Fruit fly (Drosophila melanogaster) whole organism, embryonic: ENCODE results near the gene Usp14.

ENCODE experiments used
- CG11398 ChIP-seq: fragments of 200-800 bp; sonication (Bioruptor generic); optimal IDR thresholded peaks from 2 replicates; lab custom pipeline; 2016; ENCODE audit warnings: missing biosample characterization, missing genetic modification characterization
- CG14860 ChIP-seq: fragments of 200-800 bp; sonication (Bioruptor generic); IDR thresholded peaks from 3 replicates; pipeline ENCODE4 v1.3.6; 2022; ENCODE audit warnings: missing biosample characterization, missing genetic modification characterization; ENCODE audit not compliant: partially characterized antibody
- CG15269 ChIP-seq: fragments of 200-800 bp; sonication (Bioruptor generic); optimal IDR thresholded peaks from 2 replicates; lab custom pipeline; 2018; ENCODE audit warnings: missing biosample characterization, mild to moderate bottlenecking, missing genetic modification characterization, moderate library complexity
- CG1603 ChIP-seq: fragments of 200-800 bp; sonication (Bioruptor generic); optimal IDR thresholded peaks from 2 replicates; lab custom pipeline; 2019; ENCODE audit warnings: missing biosample characterization, mild to moderate bottlenecking, missing genetic modification characterization, moderate library complexity
- CG17568 ChIP-seq: fragments of 200-800 bp; sonication (Bioruptor generic); optimal IDR thresholded peaks from 2 replicates; lab custom pipeline; 2018; ENCODE audit warnings: missing biosample characterization, mild to moderate bottlenecking, missing genetic modification characterization, moderate library complexity
- CG17829 ChIP-seq: fragments of 200-800 bp; optimal IDR thresholded peaks from 2 replicates; lab custom pipeline; 2019; ENCODE audit warnings: missing biosample characterization, mild to moderate bottlenecking, missing genetic modification characterization, moderate library complexity
- CG33213 ChIP-seq: fragments of 200-800 bp; sonication (Bioruptor generic); optimal IDR thresholded peaks from 3 replicates; lab custom pipeline; 2016; ENCODE audit warnings: missing biosample characterization, missing genetic modification characterization
- CG4424 ChIP-seq: fragments of 200-800 bp; sonication (Bioruptor generic); optimal IDR thresholded peaks from 3 replicates; lab custom pipeline; 2016; ENCODE audit warnings: missing biosample characterization, missing genetic modification characterization
- CG4617 ChIP-seq: fragments of 200-800 bp; sonication (Bioruptor generic); optimal IDR thresholded peaks from 3 replicates; lab custom pipeline; 2016; ENCODE audit warnings: missing biosample characterization, missing genetic modification characterization, borderline replicate concordance
- CG6654 ChIP-seq: fragments of 200-800 bp; sonication (Bioruptor generic); optimal IDR thresholded peaks from 2 replicates; lab custom pipeline; 2017; ENCODE audit warnings: missing biosample characterization, mild to moderate bottlenecking, missing genetic modification characterization
- CG6689 ChIP-seq: fragments of 200-800 bp; sonication (Bioruptor generic); IDR thresholded peaks from 2 replicates; pipeline ENCODE4 v1.3.6; 2022; ENCODE audit warnings: missing biosample characterization, missing genetic modification characterization
- CG6765 ChIP-seq: fragments of 200-800 bp; sonication (Bioruptor generic); optimal IDR thresholded peaks from 3 replicates; lab custom pipeline; 2017; ENCODE audit warnings: missing biosample characterization, mild to moderate bottlenecking, missing genetic modification characterization
- CG7745 ChIP-seq: fragments of 200-800 bp; sonication (Bioruptor generic); optimal IDR thresholded peaks from 2 replicates; lab custom pipeline; 2018; ENCODE audit warnings: missing biosample characterization, mild to moderate bottlenecking, missing genetic modification characterization, moderate library complexity
- CG8290 ChIP-seq, 3 experiments: fragments of 200-800 bp; sonication (Bioruptor generic); optimal IDR thresholded peaks; 2 replicates each; lab custom pipeline; 2016 to 2019; ENCODE audit warnings: missing biosample characterization in 3 of 3, missing genetic modification characterization in 3 of 3, mild to moderate bottlenecking in 2 of 3, moderate library complexity in 1 of 3
- Camta ChIP-seq: fragments of 200-800 bp; sonication (Bioruptor generic); optimal IDR thresholded peaks from 2 replicates; lab custom pipeline; 2016; ENCODE audit warnings: missing biosample characterization, missing genetic modification characterization
- Dek ChIP-seq: fragments of 200-800 bp; sonication (Bioruptor generic); optimal IDR thresholded peaks from 3 replicates; lab custom pipeline; 2019; ENCODE audit warnings: missing biosample characterization, mild to moderate bottlenecking, missing genetic modification characterization, moderate library complexity
- ERR ChIP-seq: fragments of 200-800 bp; sonication (Bioruptor generic); optimal IDR thresholded peaks from 2 replicates; lab custom pipeline; 2016; ENCODE audit warnings: missing biosample characterization, missing genetic modification characterization
- HLH3B ChIP-seq: fragments of 200-800 bp; sonication (Bioruptor generic); IDR thresholded peaks from 2 replicates; pipeline ENCODE4 v1.3.6; 2022; ENCODE audit warnings: missing biosample characterization, missing genetic modification characterization
- Kr ChIP-seq: fragments of 200-800 bp; sonication (Bioruptor generic); optimal IDR thresholded peaks from 2 replicates; lab custom pipeline; 2017; ENCODE audit warnings: missing biosample characterization, mild to moderate bottlenecking, missing genetic modification characterization
- Lhr ChIP-seq: fragments of 200-800 bp; sonication (Bioruptor generic); optimal IDR thresholded peaks from 3 replicates; lab custom pipeline; 2017; ENCODE audit warnings: mild to moderate bottlenecking, missing biosample characterization, missing genetic modification reagents, missing genetic modification characterization
- Med ChIP-seq: fragments of 200-800 bp; sonication (Bioruptor generic); peaks from one replicate; lab custom pipeline; 2016; ENCODE audit warnings: missing biosample characterization, missing genetic modification characterization, mild to moderate bottlenecking, inconsistent platforms, moderate library complexity
- NFAT ChIP-seq: fragments of 200-800 bp; sonication (Bioruptor generic); IDR thresholded peaks from 2 replicates; pipeline ENCODE4 v1.3.6; 2022; ENCODE audit warnings: missing biosample characterization, missing genetic modification characterization
- NK7.1 ChIP-seq: fragments of 200-800 bp; sonication (Bioruptor generic); optimal IDR thresholded peaks from 3 replicates; lab custom pipeline; 2016; ENCODE audit warnings: missing biosample characterization, missing genetic modification characterization
- Sin3A ChIP-seq: fragments of >200 bp; optimal IDR thresholded peaks from 2 replicates; lab custom pipeline; 2018
- amos ChIP-seq: fragments of 200-800 bp; sonication (Bioruptor generic); IDR thresholded peaks from 2 replicates; pipeline ENCODE4 v1.3.6; 2022; ENCODE audit warnings: missing biosample characterization, missing genetic modification characterization; ENCODE audit not compliant: partially characterized antibody
- br ChIP-seq: fragments of >200 bp; optimal IDR thresholded peaks from 2 replicates; lab custom pipeline; 2017
- bsh ChIP-seq, 2 experiments: fragments of 200-800 bp; sonication (Bioruptor generic); optimal IDR thresholded peaks; 2 replicates each; lab custom pipeline; 2017 to 2018; ENCODE audit warnings: mild to moderate bottlenecking in 2 of 2, missing biosample characterization in 2 of 2, missing genetic modification characterization in 2 of 2, moderate library complexity in 1 of 2
- cas ChIP-seq: fragments of 200-800 bp; sonication (Bioruptor generic); IDR thresholded peaks from 2 replicates; pipeline ENCODE4 v1.3.6; 2022; ENCODE audit warnings: missing biosample characterization, missing genetic modification characterization
- chif ChIP-seq, 2 experiments: fragments of 200-800 bp; sonication (Bioruptor generic); optimal IDR thresholded peaks; 3 replicates each; lab custom pipeline; 2016; ENCODE audit warnings: missing biosample characterization in 2 of 2, missing genetic modification characterization in 2 of 2
- crc ChIP-seq: fragments of 200-800 bp; sonication (Bioruptor generic); optimal IDR thresholded peaks from 2 replicates; lab custom pipeline; 2016; ENCODE audit warnings: missing biosample characterization, missing genetic modification characterization
- crp ChIP-seq, 2 experiments: fragments of 200-800 bp; sonication (Bioruptor generic); optimal IDR thresholded peaks; 2 replicates in 1 of 2; 3 replicates in 1 of 2; lab custom pipeline; 2017; ENCODE audit warnings: missing biosample characterization in 2 of 2, missing genetic modification characterization in 2 of 2, mild to moderate bottlenecking in 1 of 2, moderate library complexity in 1 of 2
- dan ChIP-seq: fragments of 200-800 bp; sonication (Bioruptor generic); IDR thresholded peaks from 2 replicates; pipeline ENCODE4 v1.3.6; 2022; ENCODE audit warnings: missing biosample characterization, missing genetic modification characterization
- gro ChIP-seq: fragments of 200-800 bp; sonication (Bioruptor generic); optimal IDR thresholded peaks from 2 replicates; lab custom pipeline; 2016; ENCODE audit warnings: missing biosample characterization, missing genetic modification characterization
- gsb ChIP-seq: fragments of 200-800 bp; sonication (Bioruptor generic); IDR thresholded peaks from 2 replicates; pipeline ENCODE4 v1.3.6; 2022; ENCODE audit warnings: missing biosample characterization, missing genetic modification characterization
- hbn ChIP-seq: fragments of 200-800 bp; sonication (Bioruptor generic); IDR thresholded peaks from 2 replicates; pipeline ENCODE4 v1.3.6; 2022; ENCODE audit warnings: missing biosample characterization, missing genetic modification characterization; ENCODE audit not compliant: partially characterized antibody
- hkb ChIP-seq, 2 experiments: fragments of 200-800 bp in 1 of 2; fragments of >200 bp in 1 of 2; sonication (Bioruptor generic) in 1 of 2; IDR thresholded peaks in 1 of 2; optimal IDR thresholded peaks in 1 of 2; 2 replicates each; pipeline versions ENCODE4 v1.3.6 to Lab custom; 2017 to 2022; ENCODE audit warnings: missing biosample characterization in 1 of 2, missing genetic modification characterization in 1 of 2
- ind ChIP-seq: fragments of 200-800 bp; sonication (Bioruptor generic); optimal IDR thresholded peaks from 3 replicates; lab custom pipeline; 2016; ENCODE audit warnings: missing biosample characterization, missing genetic modification characterization
- kay ChIP-seq: fragments of 200-800 bp; sonication (Bioruptor generic); optimal IDR thresholded peaks from 2 replicates; lab custom pipeline; 2016; ENCODE audit warnings: missing biosample characterization, missing genetic modification characterization
- lab ChIP-seq: fragments of 200-800 bp; sonication (Bioruptor generic); optimal IDR thresholded peaks from 3 replicates; lab custom pipeline; 2017; ENCODE audit warnings: missing biosample characterization, missing genetic modification characterization, mild to moderate bottlenecking, moderate library complexity, missing genetic modification reagents
- onecut ChIP-seq: fragments of 200-800 bp; sonication (Bioruptor generic); IDR thresholded peaks from 2 replicates; pipeline ENCODE4 v1.3.6; 2022; ENCODE audit warnings: missing biosample characterization, missing genetic modification characterization
- peb ChIP-seq: fragments of 200-800 bp; sonication (Bioruptor generic); IDR thresholded peaks from 2 replicates; pipeline ENCODE4 v1.3.6; 2022; ENCODE audit warnings: missing biosample characterization, missing genetic modification characterization
- rib ChIP-seq: fragments of 200-800 bp; sonication (Bioruptor generic); IDR thresholded peaks from 2 replicates; pipeline ENCODE4 v1.3.6; 2022; ENCODE audit warnings: missing biosample characterization, missing genetic modification characterization
- slou ChIP-seq: fragments of 200-800 bp; sonication (Bioruptor generic); optimal IDR thresholded peaks from 3 replicates; lab custom pipeline; 2016; ENCODE audit warnings: missing biosample characterization, missing genetic modification characterization
- ssp ChIP-seq: fragments of 200-800 bp; sonication (Bioruptor generic); IDR thresholded peaks from 2 replicates; pipeline ENCODE4 v1.3.6; 2022; ENCODE audit warnings: missing biosample characterization, missing genetic modification characterization
- trem ChIP-seq: fragments of 200-800 bp; optimal IDR thresholded peaks from 3 replicates; lab custom pipeline; 2019; ENCODE audit warnings: missing biosample characterization, mild to moderate bottlenecking, missing genetic modification characterization, moderate library complexity
- unpg ChIP-seq: fragments of 200-800 bp; sonication (Bioruptor generic); optimal IDR thresholded peaks from 3 replicates; lab custom pipeline; 2018; ENCODE audit warnings: missing biosample characterization, mild to moderate bottlenecking, missing genetic modification characterization, moderate library complexity
- wdn ChIP-seq: fragments of 200-800 bp; sonication (Bioruptor generic); IDR thresholded peaks from 2 replicates; pipeline ENCODE4 v1.3.6; 2022; ENCODE audit warnings: missing biosample characterization, missing genetic modification characterization
- yki ChIP-seq: fragments of >200 bp; optimal IDR thresholded peaks from 3 replicates; lab custom pipeline; 2018
- z ChIP-seq: fragments of 200-800 bp; sonication (Bioruptor generic); IDR thresholded peaks from 3 replicates; pipeline ENCODE4 v1.3.6; 2022; ENCODE audit warnings: missing biosample characterization, missing genetic modification characterization
- zf30C ChIP-seq: fragments of 200-800 bp; sonication (Bioruptor generic); optimal IDR thresholded peaks from 3 replicates; lab custom pipeline; 2018; ENCODE audit warnings: missing biosample characterization, mild to moderate bottlenecking, missing genetic modification characterization

Usp14 gene

dm6 chr2L:10362408-10363067 lies 48.3 kb upstream of the Usp14 start, which contains the start of the genes Cand1 and pim (continued):
- TF ChIP-seq kay (GFP tag; lab: Kevin White, UChicago) = no peak
- TF ChIP-seq CG15269 (tag; lab: Kevin White, UChicago) = no peak
- no peak for TF ChIP-seq yki
- no peak for TF ChIP-seq dan (GFP tag; lab: Robert Waterston, UW)
- peak; percentile 46; the same call in 1 of the 2 replicates for TF ChIP-seq hbn (GFP tag; lab: Robert Waterston, UW)
- TF ChIP-seq rib (GFP tag; lab: Robert Waterston, UW) = no peak
- TF ChIP-seq Kr (GFP tag; lab: Kevin White, UChicago) = no peak
- TF ChIP-seq br (lab: Kevin White, UChicago) = no peak
- peak; percentile 53 for TF ChIP-seq Lhr
- no peak for TF ChIP-seq zf30C (GFP tag; lab: Kevin White, UChicago)
- no peak for TF ChIP-seq chif (GFP tag; optimal IDR thresholded peaks at IDR 0.05; lab: Kevin White, UChicago)
- no peak for TF ChIP-seq NFAT (GFP tag; lab: Robert Waterston, UW)
- no peak for TF ChIP-seq CG6765
- no peak for TF ChIP-seq onecut
- no peak for TF ChIP-seq wdn (GFP tag; lab: Robert Waterston, UW)
- TF ChIP-seq CG17829 = peak; percentile 69
- peak; percentile 71 for TF ChIP-seq amos
- peak; percentile 17 for TF ChIP-seq Med
- no peak for TF ChIP-seq CG11398
- 0 out of 3 replicates have a peak, but pooled peaks have one; percentile 12 for TF ChIP-seq CG14860
- TF ChIP-seq HLH3B (GFP tag; lab: Robert Waterston, UW) = no peak
- TF ChIP-seq z (GFP tag; lab: Robert Waterston, UW) = no peak
- TF ChIP-seq gsb = no peak
- no peak for TF ChIP-seq CG7745
- no peak for TF ChIP-seq CG4424 (GFP tag; lab: Kevin White, UChicago)
- no peak for TF ChIP-seq crc (GFP tag; lab: Kevin White, UChicago)
- TF ChIP-seq bsh (GFP tag; optimal IDR thresholded peaks at IDR 0.05; lab: Kevin White, UChicago) = no peak
- TF ChIP-seq gro (GFP tag; lab: Kevin White, UChicago) = no peak
- TF ChIP-seq CG17568 (GFP tag; lab: Kevin White, UChicago) = no peak
- TF ChIP-seq CG8290 (GFP tag; optimal IDR thresholded peaks at IDR 0.05; lab: Kevin White, UChicago) = no peak
- TF ChIP-seq CG8290 (tag; optimal IDR thresholded peaks at IDR 0.05; lab: Kevin White, UChicago) = no peak
- no peak for TF ChIP-seq Sin3A (lab: Kevin White, UChicago)
- no peak for TF ChIP-seq cas (GFP tag; lab: Robert Waterston, UW)
- no peak for TF ChIP-seq CG6689 (GFP tag; lab: Robert Waterston, UW)
- no peak for TF ChIP-seq ind
- TF ChIP-seq CG1603 (tag; lab: Kevin White, UChicago) = peak; percentile 91
- TF ChIP-seq CG4617 (GFP tag; lab: Kevin White, UChicago) = peak; percentile 49
- no peak for TF ChIP-seq CG6654 (GFP tag; lab: Kevin White, UChicago)
- TF ChIP-seq crp (GFP tag; optimal IDR thresholded peaks at IDR 0.05; lab: Kevin White, UChicago) = no peak
- TF ChIP-seq ERR (GFP tag; lab: Kevin White, UChicago) = no peak
- no peak for TF ChIP-seq Camta (GFP tag; lab: Kevin White, UChicago)
- TF ChIP-seq peb (GFP tag; lab: Robert Waterston, UW) = no peak
- TF ChIP-seq ssp (GFP tag; lab: Robert Waterston, UW) = peak; percentile 29; the same call in 1 of the 2 replicates
- TF ChIP-seq trem (tag; lab: Kevin White, UChicago) = peak; percentile 81
- no peak for TF ChIP-seq Dek
- TF ChIP-seq hkb (optimal IDR thresholded peaks at IDR 0.05; lab: Kevin White, UChicago) = no peak
- TF ChIP-seq hkb (GFP tag; IDR thresholded peaks at IDR 0.05; lab: Robert Waterston, UW) = no peak
- TF ChIP-seq CG33213 (GFP tag; lab: Kevin White, UChicago) = no peak
- no peak for TF ChIP-seq slou (GFP tag; lab: Kevin White, UChicago)
- TF ChIP-seq lab (GFP tag; lab: Kevin White, UChicago) = no peak
- no peak for TF ChIP-seq NK7.1 (GFP tag; lab: Kevin White, UChicago)
- TF ChIP-seq unpg (GFP tag; lab: Kevin White, UChicago) = no peak
